Fruit fly (Drosophila melanogaster): ENCODE measurements around the gene ATPsynGL.

ATPsynGL gene

DNA sequence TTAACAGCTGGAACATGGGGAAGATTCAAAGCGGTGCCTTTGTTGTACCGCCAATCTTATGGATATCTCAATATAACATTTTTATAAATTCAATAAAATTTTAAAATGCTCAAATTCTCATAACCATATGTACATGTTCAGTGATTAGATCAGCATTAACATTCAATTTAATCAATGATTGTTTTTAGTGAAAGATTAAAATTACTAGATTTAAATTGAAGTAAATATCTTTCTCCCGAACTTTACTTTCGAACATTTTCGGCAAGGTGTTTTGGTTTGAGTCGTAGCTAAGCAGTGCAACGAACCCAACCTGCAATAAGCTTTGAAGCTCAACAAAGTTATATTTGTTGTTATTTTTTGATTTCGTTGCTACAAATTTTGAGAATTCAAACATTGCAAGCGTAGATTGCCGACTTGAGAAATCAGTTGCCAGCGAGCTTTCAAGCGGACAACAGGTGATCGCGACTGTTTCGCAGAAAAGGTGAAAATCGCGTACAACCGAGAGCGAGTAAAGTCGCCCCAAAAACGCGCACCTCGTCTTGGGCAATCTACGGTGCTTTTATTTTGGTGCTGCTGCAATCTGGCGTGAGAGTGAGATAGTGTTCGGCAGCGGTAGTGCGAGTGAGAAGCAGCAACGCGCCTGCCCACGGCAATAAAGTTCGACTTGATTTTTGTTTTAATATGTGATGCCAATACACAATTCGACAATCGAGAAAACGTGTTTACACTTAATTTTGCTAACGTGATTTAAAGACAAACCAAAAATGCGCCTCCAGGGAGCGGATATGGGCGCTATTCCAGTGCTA is 44.5 kb upstream of the ATPsynGL start, which contains the start of gene Tep3 (continued):
- TF ChIP-seq Taf1 (GFP tag; IDR thresholded peaks at IDR 0.05) (no peak), CG12769 (tag; optimal IDR thresholded peaks at IDR 0.05) (peak; percentile 5), CG14014 (GFP tag; IDR thresholded peaks at IDR 0.05) (no peak), CG12659 (GFP tag; optimal IDR thresholded peaks at IDR 0.05) (peak; percentile 13), ind (GFP tag; optimal IDR thresholded peaks at IDR 0.05) (peak; percentile 24), Poxn (GFP tag; IDR thresholded peaks at IDR 0.05) (no peak), CG13894 (tag; optimal IDR thresholded peaks at IDR 0.05) (peak; percentile 57), Jarid2 (GFP tag; optimal IDR thresholded peaks at IDR 0.05) (peak; percentile 55), CG4328 (GFP tag; optimal IDR thresholded peaks at IDR 0.05) (no peak), CG12391 (tag; optimal IDR thresholded peaks at IDR 0.05) (no peak), CG13624 (GFP tag; optimal IDR thresholded peaks at IDR 0.05) (peak; percentile 20), CG6683 (GFP tag; optimal IDR thresholded peaks at IDR 0.05) (no peak), CG11456 (GFP tag; IDR thresholded peaks at IDR 0.05) (no peak), al (GFP tag; IDR thresholded peaks at IDR 0.05) (peak; percentile 35), Dp (GFP tag; optimal IDR thresholded peaks at IDR 0.05) (no peak), dan (GFP tag; IDR thresholded peaks at IDR 0.05) (no peak), slbo (GFP tag; IDR thresholded peaks at IDR 0.05) (peak; percentile 43; the same call in 1 of the 2 replicates), mam (GFP tag; optimal IDR thresholded peaks at IDR 0.05) (peak; percentile 56), nau (GFP tag; optimal IDR thresholded peaks at IDR 0.05) (no peak), pho (GFP tag; optimal IDR thresholded peaks at IDR 0.05) (peak; percentile 27), Side (GFP tag; optimal IDR thresholded peaks at IDR 0.05) (peak; percentile 4), cad (GFP tag; optimal IDR thresholded peaks at IDR 0.05) (no peak), CG12104 (GFP tag; optimal IDR thresholded peaks at IDR 0.05) (no peak), Dbx (GFP tag; IDR thresholded peaks at IDR 0.05) (peak; percentile 59; the same call in 2 of the 3 replicates), fd3F (GFP tag; optimal IDR thresholded peaks at IDR 0.05) (peak; percentile 27), bowl (GFP tag; IDR thresholded peaks at IDR 0.05) (no peak), fu2 (GFP tag; optimal IDR thresholded peaks at IDR 0.05) (no peak), oc (tag; optimal IDR thresholded peaks at IDR 0.05) (peak; percentile 50), sr (GFP tag; IDR thresholded peaks at IDR 0.05) (peak; percentile 71), vvl (GFP tag; IDR thresholded peaks at IDR 0.05) (0 out of 2 replicates have a peak, but pooled peaks have one; percentile 30), CoRest (tag; optimal IDR thresholded peaks at IDR 0.05) (peak; percentile 37), BEAF-32 (GFP tag; optimal IDR thresholded peaks at IDR 0.05) (no peak), unpg (GFP tag; optimal IDR thresholded peaks at IDR 0.05) (peak; percentile 14), crp (GFP tag; optimal IDR thresholded peaks at IDR 0.05) (no peak), knrl (GFP tag; IDR thresholded peaks at IDR 0.05; ENCODE audit: partially characterized antibody) (no peak; the same call in 2 of the 3 replicates), Ets65A (GFP tag) (peak; percentile 9), CG7357 (GFP tag; IDR thresholded peaks at IDR 0.05) (no peak; the same call in 2 of the 3 replicates), CG31441 (GFP tag; IDR thresholded peaks at IDR 0.05) (no peak; the same call in 1 of the 2 replicates), Deaf1 (tag; optimal IDR thresholded peaks at IDR 0.05) (peak; percentile 25), dysf (GFP tag; IDR thresholded peaks at IDR 0.05) (peak; percentile 33; the same call in 1 of the 3 replicates), CG10543 (GFP tag; optimal IDR thresholded peaks at IDR 0.05) (peak; percentile 9), CG18599 (GFP tag; optimal IDR thresholded peaks at IDR 0.05) (peak; percentile 36), zfh2 (GFP tag; optimal IDR thresholded peaks at IDR 0.05) (peak; percentile 15), Sox102F (GFP tag; optimal IDR thresholded peaks at IDR 0.05) (peak; percentile 56), fd102C (GFP tag; optimal IDR thresholded peaks at IDR 0.05) (no peak), Pdp1 (GFP tag; optimal IDR thresholded peaks at IDR 0.05) (peak in 1 of 2 experiments; percentile 24), Gug (GFP tag; IDR thresholded peaks at IDR 0.05) (no peak), CG15514 (GFP tag; optimal IDR thresholded peaks at IDR 0.05) (peak; percentile 33)

All from whole organism, embryonic.